Worm (Caenorhabditis elegans) whole organism, late embryonic: Measurements from ENCODE around the gene unc-53.

Experiments
- F13H6.1 ChIP-seq: sonication (generic microtip); optimal IDR thresholded peaks from 2 replicates; lab custom pipeline; 2016; ENCODE audit warnings: missing genetic modification characterization, missing compliant biosample characterization
- K02D7.2 ChIP-seq: sonication (generic microtip); optimal IDR thresholded peaks from 2 replicates; lab custom pipeline; 2017; ENCODE audit warnings: mild to moderate bottlenecking, missing genetic modification characterization, missing compliant biosample characterization
- K09A11.1 ChIP-seq: sonication (generic microtip); optimal IDR thresholded peaks from 2 replicates; lab custom pipeline; 2017; ENCODE audit warnings: antibody characterized with exemption, mild to moderate bottlenecking, missing genetic modification characterization, missing compliant biosample characterization; ENCODE audit not compliant: insufficient read depth
- T23F11.4 ChIP-seq: fragments of 200-800 bp; sonication (Bioruptor generic); optimal IDR thresholded peaks from 2 replicates; lab custom pipeline; 2018; ENCODE audit warnings: mild to moderate bottlenecking, missing genetic modification characterization, missing compliant biosample characterization
- ama-1 ChIP-seq: fragments of 150-350 bp; optimal IDR thresholded peaks from 2 replicates; lab custom pipeline; 2014
- ceh-14 ChIP-seq: sonication (generic microtip); optimal IDR thresholded peaks from 2 replicates; lab custom pipeline; 2016; ENCODE audit warnings: missing genotype, missing genetic modification characterization, missing compliant biosample characterization
- ceh-18 ChIP-seq: sonication (generic microtip); optimal IDR thresholded peaks from 2 replicates; lab custom pipeline; 2016; ENCODE audit warnings: missing genetic modification characterization, missing compliant biosample characterization
- ceh-19 ChIP-seq: fragments of 200-800 bp; sonication (Bioruptor generic); optimal IDR thresholded peaks from 2 replicates; lab custom pipeline; 2018; ENCODE audit warnings: mild to moderate bottlenecking, missing genetic modification characterization, missing compliant biosample characterization
- ceh-24 ChIP-seq: sonication (generic microtip); optimal IDR thresholded peaks from 2 replicates; lab custom pipeline; 2016; ENCODE audit warnings: mild to moderate bottlenecking, missing genetic modification characterization, missing compliant biosample characterization
- ceh-31 ChIP-seq: sonication (generic microtip); optimal IDR thresholded peaks from 2 replicates; lab custom pipeline; 2016; ENCODE audit warnings: missing genetic modification characterization, missing compliant biosample characterization
- ceh-34 ChIP-seq: sonication (generic microtip); optimal IDR thresholded peaks from 2 replicates; lab custom pipeline; 2016; ENCODE audit warnings: mild to moderate bottlenecking, missing genetic modification characterization, missing compliant biosample characterization
- ceh-45 ChIP-seq: fragments of 200-800 bp; sonication (Bioruptor generic); IDR thresholded peaks from 2 replicates; pipeline ENCODE4 v1.3.6; 2022; ENCODE audit warnings: missing genetic modification reagents, missing genetic modification characterization, missing compliant biosample characterization
- ceh-48 ChIP-seq: sonication (generic microtip); optimal IDR thresholded peaks from 2 replicates; lab custom pipeline; 2016; ENCODE audit warnings: missing genetic modification characterization, inconsistent platforms, missing compliant biosample characterization
- che-1 ChIP-seq: sonication (generic microtip); optimal IDR thresholded peaks from 2 replicates; lab custom pipeline; 2016; ENCODE audit warnings: mild to moderate bottlenecking, missing genetic modification characterization, missing compliant biosample characterization
- dmd-4 ChIP-seq: sonication (generic microtip); optimal IDR thresholded peaks from 2 replicates; lab custom pipeline; 2016; ENCODE audit warnings: borderline replicate concordance, missing genetic modification characterization, missing compliant biosample characterization
- dve-1 ChIP-seq: sonication (generic microtip); optimal IDR thresholded peaks from 2 replicates; lab custom pipeline; 2017; ENCODE audit warnings: antibody characterized with exemption, mild to moderate bottlenecking, missing genetic modification characterization, missing compliant biosample characterization
- elt-2 ChIP-seq: sonication (generic microtip); optimal IDR thresholded peaks from 2 replicates; lab custom pipeline; 2016; ENCODE audit warnings: missing genetic modification reagents, missing genetic modification characterization, missing compliant biosample characterization
- elt-4 ChIP-seq: sonication (generic microtip); optimal IDR thresholded peaks from 2 replicates; lab custom pipeline; 2016; ENCODE audit warnings: missing genetic modification characterization, missing compliant biosample characterization
- fax-1 ChIP-seq: sonication (generic microtip); optimal IDR thresholded peaks from 2 replicates; lab custom pipeline; 2016; ENCODE audit warnings: missing genotype, missing genetic modification characterization, missing compliant biosample characterization
- hlh-30 ChIP-seq: sonication (generic microtip); optimal IDR thresholded peaks from 2 replicates; lab custom pipeline; 2017; ENCODE audit warnings: antibody characterized with exemption, missing genetic modification characterization, missing compliant biosample characterization; ENCODE audit not compliant: insufficient read depth
- hlh-6 ChIP-seq: sonication (generic microtip); optimal IDR thresholded peaks from 2 replicates; lab custom pipeline; 2016; ENCODE audit warnings: missing genotype, missing genetic modification characterization, missing compliant biosample characterization
- lim-6 ChIP-seq: sonication (generic microtip); optimal IDR thresholded peaks from 2 replicates; lab custom pipeline; 2016; ENCODE audit warnings: missing genetic modification characterization, missing compliant biosample characterization
- lin-11 ChIP-seq: fragments of 200-800 bp; sonication (Bioruptor generic); optimal IDR thresholded peaks from 2 replicates; lab custom pipeline; 2018; ENCODE audit warnings: mild to moderate bottlenecking, missing genetic modification characterization, missing compliant biosample characterization
- madf-2 ChIP-seq: sonication (generic microtip); optimal IDR thresholded peaks from 2 replicates; lab custom pipeline; 2017; ENCODE audit warnings: missing genetic modification characterization, missing compliant biosample characterization
- nfya-1 ChIP-seq: sonication (generic microtip); optimal IDR thresholded peaks from 2 replicates; lab custom pipeline; 2017; ENCODE audit warnings: missing genetic modification characterization, mild to moderate bottlenecking, missing compliant biosample characterization, antibody characterized with exemption, moderate library complexity
- nhr-11 ChIP-seq: fragments of 150-350 bp; optimal IDR thresholded peaks from 2 replicates; lab custom pipeline; 2014; ENCODE audit warnings: missing biosample characterization, missing genetic modification characterization
- nhr-232 ChIP-seq: sonication (generic microtip); optimal IDR thresholded peaks from 2 replicates; lab custom pipeline; 2016; ENCODE audit warnings: missing genetic modification characterization, missing compliant biosample characterization
- npax-4 ChIP-seq: sonication (generic microtip); optimal IDR thresholded peaks from 2 replicates; lab custom pipeline; 2016; ENCODE audit warnings: missing genetic modification characterization, missing compliant biosample characterization
- pros-1 ChIP-seq: fragments of 150-350 bp; optimal IDR thresholded peaks from 2 replicates; lab custom pipeline; 2014; ENCODE audit warnings: missing biosample characterization, missing genetic modification reagents, missing genetic modification characterization
- rnt-1 ChIP-seq: sonication (generic microtip); optimal IDR thresholded peaks from 2 replicates; lab custom pipeline; 2016; ENCODE audit warnings: missing genetic modification characterization, missing compliant biosample characterization
- sdc-2 ChIP-seq: sonication (generic microtip); optimal IDR thresholded peaks from 2 replicates; lab custom pipeline; 2016; ENCODE audit warnings: missing genotype, missing genetic modification characterization, missing compliant biosample characterization
- sox-4 ChIP-seq: sonication (generic microtip); optimal IDR thresholded peaks from 2 replicates; lab custom pipeline; 2017; ENCODE audit warnings: mild to moderate bottlenecking, missing genetic modification characterization, inconsistent platforms, missing compliant biosample characterization
- unc-42 ChIP-seq: sonication (generic microtip); optimal IDR thresholded peaks from 2 replicates; lab custom pipeline; 2016; ENCODE audit warnings: missing genotype, missing genetic modification characterization, missing compliant biosample characterization
- unc-55 ChIP-seq: sonication (generic microtip); optimal IDR thresholded peaks from 2 replicates; lab custom pipeline; 2017; ENCODE audit warnings: missing biosample characterization, missing genetic modification reagents, missing genetic modification characterization
- unc-86 ChIP-seq: sonication (generic microtip); optimal IDR thresholded peaks from 2 replicates; lab custom pipeline; 2016; ENCODE audit warnings: missing genetic modification characterization, missing compliant biosample characterization

unc-53 gene

DNA sequence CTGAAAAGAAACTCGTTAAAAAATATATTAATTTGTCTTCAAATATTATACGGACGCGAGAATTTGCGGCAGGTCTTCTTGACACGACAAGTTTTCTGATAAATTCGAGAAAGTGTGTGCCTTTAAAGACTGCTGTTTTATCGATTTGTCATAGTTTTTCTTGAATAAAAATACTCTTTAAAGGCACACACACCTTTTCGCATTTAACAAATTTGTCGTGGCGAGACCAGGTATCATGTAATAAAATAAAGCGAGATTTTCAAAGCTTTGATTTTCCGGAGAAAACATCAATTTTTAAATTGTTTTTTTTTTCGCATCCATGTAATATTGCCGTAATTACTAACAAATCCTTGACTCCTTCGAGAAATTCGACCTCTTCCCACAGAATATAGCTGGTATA, 11.9 kb upstream of the unc-53 start:
- TF ChIP-seq sdc-2 (tag; lab: Kevin White, UChicago), result no peak
- TF ChIP-seq ceh-45, result no peak
- no peak for TF ChIP-seq ama-1 (lab: Kevin White, UChicago)
- TF ChIP-seq unc-86 (tag; lab: Kevin White, UChicago), result no peak
- TF ChIP-seq unc-42 (tag; lab: Kevin White, UChicago), result no peak
- TF ChIP-seq sox-4 (tag; lab: Kevin White, UChicago), result no peak
- TF ChIP-seq madf-2 (tag; lab: Kevin White, UChicago), result no peak
- TF ChIP-seq dmd-4 (tag; lab: Kevin White, UChicago), result no peak
- no peak for TF ChIP-seq F13H6.1 (tag; lab: Kevin White, UChicago)
- no peak for TF ChIP-seq nhr-11 (tag; lab: Kevin White, UChicago)
- TF ChIP-seq ceh-24 (tag; lab: Kevin White, UChicago), result no peak
- no peak for TF ChIP-seq nhr-232 (tag; lab: Kevin White, UChicago)
- TF ChIP-seq lim-6 (tag; lab: Kevin White, UChicago), result no peak
- TF ChIP-seq, all 69 proteins: peak for 0

DNA sequence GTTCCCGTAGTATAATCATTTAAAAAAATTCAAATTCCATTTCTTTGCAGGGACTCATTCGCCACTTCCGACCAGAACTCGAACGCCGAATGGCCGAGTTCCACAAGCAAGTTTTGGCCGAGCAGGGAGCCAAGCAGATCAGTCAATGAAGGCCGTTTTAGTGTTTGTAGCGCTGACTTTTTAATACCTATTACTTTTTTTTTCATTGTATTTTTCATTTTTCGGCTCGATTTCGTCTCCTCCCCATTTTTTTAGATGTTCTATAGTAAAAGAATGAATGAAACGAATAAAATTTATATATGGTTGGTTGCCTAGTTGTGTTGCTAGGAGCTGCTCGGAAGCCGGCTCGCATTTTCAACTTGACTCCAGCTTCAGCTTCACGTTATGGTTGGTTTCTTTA, 10.6 kb upstream of the unc-53 start, which contains the start of gene C09H10.4:
Gene C09H10.4 (plus strand): TSS at position 301 of the 400 bp plus-strand sequence.
- TF ChIP-seq lin-11 (tag; lab: Kevin White, UChicago) (no peak), ceh-45 (no peak), pros-1 (tag; lab: Kevin White, UChicago) (no peak), K02D7.2 (tag; lab: Kevin White, UChicago) (no peak)

DNA sequence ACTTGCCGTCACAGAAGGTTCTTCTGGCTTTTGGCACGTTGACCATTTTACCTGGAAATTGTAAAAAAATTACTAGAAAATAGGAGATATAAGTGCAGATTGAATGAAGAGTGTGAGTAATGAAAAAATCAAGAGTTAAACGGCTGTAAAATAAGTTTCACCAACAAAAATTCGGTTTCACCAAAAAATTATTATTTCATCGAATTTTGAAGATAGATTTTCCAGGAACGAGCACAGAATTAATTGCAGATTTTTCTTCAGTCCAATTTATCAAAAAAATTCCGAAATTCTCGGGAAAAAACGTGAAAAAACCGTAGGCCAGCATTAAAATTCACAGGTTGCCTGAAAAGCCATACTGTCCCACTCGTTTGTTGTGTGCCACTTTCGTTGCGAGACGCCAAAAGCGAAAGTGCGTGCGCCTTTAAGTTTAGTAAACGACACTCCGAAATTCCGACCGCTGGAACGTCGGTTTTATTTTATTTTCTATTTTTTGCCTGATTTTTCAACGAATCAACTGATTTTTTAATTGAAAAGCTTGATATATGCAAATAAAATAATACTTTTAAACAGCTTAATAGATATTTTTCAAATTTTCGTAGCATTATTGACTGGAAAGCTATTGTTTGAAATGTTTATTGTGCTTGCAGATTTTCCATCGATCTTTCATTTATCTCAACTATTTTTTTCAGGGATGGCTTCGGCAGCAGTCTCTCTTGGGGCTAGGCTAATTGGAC, 8.1 kb upstream of the unc-53 start, which contains the start of the genes rpl-36.A and nuo-1:
Gene rpl-36.A (minus strand): TSS at position 51 of the 734 bp plus-strand sequence.
Gene nuo-1 (plus strand): TSS at position 684 of the 734 bp plus-strand sequence.
- TF ChIP-seq nfya-1 (peak; percentile 87), sdc-2 (tag; lab: Kevin White, UChicago) (no peak), hlh-30 (tag; lab: Kevin White, UChicago) (peak; percentile 20), unc-42 (tag; lab: Kevin White, UChicago) (peak; percentile 49), rnt-1 (tag; lab: Kevin White, UChicago) (peak; percentile 37), ceh-31 (tag; lab: Kevin White, UChicago) (peak; percentile 68), K09A11.1 (no peak), che-1 (tag; lab: Kevin White, UChicago) (no peak), ceh-48 (tag; lab: Kevin White, UChicago) (no peak), ceh-34 (tag; lab: Kevin White, UChicago) (peak; percentile 51), unc-55 (GFP tag; lab: Kevin White, UChicago) (peak; percentile 62), hlh-6 (tag; lab: Kevin White, UChicago) (no peak), ceh-18 (tag; lab: Kevin White, UChicago) (peak; percentile 60), elt-2 (peak; percentile 24), fax-1 (tag; lab: Kevin White, UChicago) (no peak), dve-1 (peak; percentile 42)
- TF ChIP-seq, all 69 proteins: peak for 10

DNA sequence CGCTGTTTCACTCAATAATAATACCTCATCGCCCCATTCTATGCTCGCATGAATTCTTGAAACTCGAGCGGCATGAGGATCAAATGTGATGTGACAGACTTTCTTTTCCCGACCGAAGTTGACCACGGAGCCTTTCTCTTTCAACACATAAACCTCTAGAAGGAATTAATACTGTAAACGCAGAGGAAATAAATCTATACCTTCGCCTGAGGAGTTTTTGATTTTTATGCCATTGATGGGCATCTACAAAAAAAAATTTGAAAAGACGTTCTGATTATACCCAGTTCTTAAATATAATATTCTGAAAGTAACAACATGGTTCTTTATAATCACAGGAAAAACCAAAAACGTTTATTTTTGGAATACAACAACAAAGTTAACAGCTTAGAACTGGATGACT, 7.0 kb upstream of the unc-53 start, which contains the start of gene nbs-1:
Gene nbs-1 (minus strand): TSS at position 246 of the 400 bp plus-strand sequence.
- TF ChIP-seq nhr-11 (tag; lab: Kevin White, UChicago) (no peak), npax-4 (tag; lab: Kevin White, UChicago) (no peak), F13H6.1 (tag; lab: Kevin White, UChicago) (no peak), dve-1 (no peak), elt-4 (no peak), ceh-14 (no peak), T23F11.4 (GFP tag; lab: Kevin White, UChicago) (no peak), ceh-19 (GFP tag; lab: Kevin White, UChicago) (no peak), unc-86 (tag; lab: Kevin White, UChicago) (no peak)
